Worm (Caenorhabditis elegans) whole organism, L4 larva: ENCODE results near the gene btb-17.

ENCODE experiments used
- daf-12 ChIP-seq: fragments of 150-350 bp; optimal IDR thresholded peaks from 2 replicates; lab custom pipeline; 2014; ENCODE audit warnings: missing biosample characterization, missing genetic modification reagents, missing genetic modification characterization
- hlh-11 ChIP-seq: fragments of 200-800 bp; sonication (Bioruptor generic); optimal IDR thresholded peaks from 2 replicates; lab custom pipeline; 2018; ENCODE audit warnings: mild to moderate bottlenecking, missing genetic modification characterization, missing compliant biosample characterization
- jun-1 ChIP-seq: fragments of 150-350 bp; optimal IDR thresholded peaks from 2 replicates; lab custom pipeline; 2014; ENCODE audit warnings: missing biosample characterization, missing genetic modification reagents, missing genetic modification characterization
- lin-15B ChIP-seq: fragments of 150-350 bp; sonication (generic microtip); optimal IDR thresholded peaks from 3 replicates; lab custom pipeline; 2014; ENCODE audit warnings: missing biosample characterization, missing genetic modification characterization
- lsy-2 ChIP-seq, 2 experiments: fragments of 150-350 bp in 1 of 2; sonication (generic microtip) in 1 of 2; optimal IDR thresholded peaks; 2 replicates each; lab custom pipeline; 2014 to 2017; ENCODE audit warnings: missing biosample characterization in 2 of 2, missing genetic modification characterization in 2 of 2
- mdl-1 ChIP-seq, 2 experiments: fragments of 150-350 bp in 1 of 2; sonication (generic microtip) in 1 of 2; optimal IDR thresholded peaks; 2 replicates each; lab custom pipeline; 2014 to 2017; ENCODE audit warnings: missing biosample characterization in 2 of 2, missing genetic modification characterization in 2 of 2
- mep-1 ChIP-seq: fragments of 150-350 bp; sonication (generic microtip); optimal IDR thresholded peaks from 3 replicates; lab custom pipeline; 2014; ENCODE audit warnings: missing biosample characterization, missing genetic modification characterization
- nhr-102 ChIP-seq: sonication (generic microtip); optimal IDR thresholded peaks from 2 replicates; lab custom pipeline; 2016; ENCODE audit warnings: mild to moderate bottlenecking, missing genetic modification characterization, moderate library complexity, missing compliant biosample characterization
- nhr-76 ChIP-seq: fragments of 150-350 bp; optimal IDR thresholded peaks from 2 replicates; lab custom pipeline; 2014; ENCODE audit warnings: missing biosample characterization, missing genetic modification characterization
- pha-4 ChIP-seq, 2 experiments: fragments of 150-350 bp in 1 of 2; fragments of 200-800 bp in 1 of 2; sonication (Bioruptor generic) in 1 of 2; IDR thresholded peaks in 1 of 2; optimal IDR thresholded peaks in 1 of 2; 2 replicates each; pipeline versions ENCODE4 v1.3.6 to Lab custom; 2014 to 2022; ENCODE audit warnings: missing genetic modification characterization in 2 of 2, missing genetic modification reagents in 2 of 2, missing biosample characterization in 1 of 2, missing compliant biosample characterization in 1 of 2
- unc-39 ChIP-seq: sonication (generic microtip); optimal IDR thresholded peaks from 2 replicates; lab custom pipeline; 2017; ENCODE audit warnings: missing biosample characterization, missing genetic modification characterization

ce11 chrII:3262504-3262903 is 32.7 kb upstream of the btb-17 start, which contains the start of gene F02E11.2:
- no peak for TF ChIP-seq pha-4 (GFP tag; IDR thresholded peaks at IDR 0.05; lab: Robert Waterston, UW)
- no peak for TF ChIP-seq pha-4 (tag; optimal IDR thresholded peaks at IDR 0.05; lab: Kevin White, UChicago)
- TF ChIP-seq lsy-2 (tag; optimal IDR thresholded peaks at IDR 0.05; lab: Kevin White, UChicago) = no peak
- TF ChIP-seq nhr-102 = no peak
- no peak for TF ChIP-seq jun-1
- no peak for TF ChIP-seq mep-1 (tag; lab: Kevin White, UChicago)
- TF ChIP-seq unc-39 (tag; lab: Kevin White, UChicago) = no peak
- no peak for TF ChIP-seq nhr-76 (tag; lab: Kevin White, UChicago)
- TF ChIP-seq lin-15B (tag; lab: Kevin White, UChicago) = no peak
- TF ChIP-seq mdl-1 (tag; optimal IDR thresholded peaks at IDR 0.05; lab: Kevin White, UChicago) = no peak
- no peak for TF ChIP-seq hlh-11 (tag; lab: Kevin White, UChicago)
- TF ChIP-seq daf-12 (tag; lab: Kevin White, UChicago) = no peak
